Worm (Caenorhabditis elegans) whole organism, L4 larva: Measurements from ENCODE around the gene ztf-14.

Experiments
- D1046.2 ChIP-seq: fragments of 200-800 bp; sonication (Bioruptor generic); IDR thresholded peaks from 2 replicates; pipeline ENCODE4 v1.3.6; 2022; ENCODE audit warnings: missing genetic modification characterization, missing compliant biosample characterization
- F10B5.3 ChIP-seq: sonication (generic microtip); optimal IDR thresholded peaks from 2 replicates; lab custom pipeline; 2016; ENCODE audit warnings: mild to moderate bottlenecking, missing genetic modification characterization, missing compliant biosample characterization
- R02D3.7 ChIP-seq: fragments of 150-350 bp; sonication (generic microtip); optimal IDR thresholded peaks from 3 replicates; lab custom pipeline; 2014; ENCODE audit warnings: missing biosample characterization, missing genetic modification characterization
- T26A8.4 ChIP-seq: fragments of 200-800 bp; sonication (Bioruptor generic); IDR thresholded peaks from 2 replicates; pipeline ENCODE4 v1.3.6; 2022; ENCODE audit warnings: missing genetic modification characterization, missing compliant biosample characterization
- Y48G9A.11 ChIP-seq: fragments of 200-800 bp; sonication (Bioruptor generic); IDR thresholded peaks from 2 replicates; pipeline ENCODE4 v1.3.6; 2022; ENCODE audit warnings: missing genetic modification reagents, missing genetic modification characterization, missing compliant biosample characterization
- ama-1 ChIP-seq: fragments of 150-350 bp; optimal IDR thresholded peaks from 2 replicates; lab custom pipeline; 2014; ENCODE audit warnings: inconsistent platforms, mixed read lengths
- ceh-28 ChIP-seq: fragments of 150-350 bp; optimal IDR thresholded peaks from 2 replicates; lab custom pipeline; 2014; ENCODE audit warnings: missing biosample characterization, missing genetic modification reagents, missing genetic modification characterization
- ceh-82 ChIP-seq: sonication (generic microtip); optimal IDR thresholded peaks from 2 replicates; lab custom pipeline; 2017; ENCODE audit warnings: missing biosample characterization, missing genetic modification characterization
- daf-16 ChIP-seq, 3 experiments: sonication (generic microtip); optimal IDR thresholded peaks; 2 replicates each; lab custom pipeline; 2016 to 2017; ENCODE audit warnings: missing genetic modification characterization in 3 of 3, missing genetic modification reagents in 3 of 3, mild to moderate bottlenecking in 2 of 3, missing compliant biosample characterization in 2 of 3, missing biosample characterization in 1 of 3, moderate library complexity in 1 of 3
- dmd-9 ChIP-seq: fragments of 200-800 bp; sonication (Bioruptor generic); IDR thresholded peaks from 2 replicates; pipeline ENCODE4 v1.3.6; 2022; ENCODE audit warnings: missing genetic modification reagents, missing genetic modification characterization, missing compliant biosample characterization
- duxl-1 ChIP-seq: sonication (generic microtip); optimal IDR thresholded peaks from 2 replicates; lab custom pipeline; 2016; ENCODE audit warnings: mild to moderate bottlenecking, missing genetic modification characterization, moderate library complexity, missing compliant biosample characterization; ENCODE audit not compliant: poor library complexity
- egl-43 ChIP-seq: fragments of 200-800 bp; sonication (Bioruptor generic); IDR thresholded peaks from 2 replicates; pipeline ENCODE4 v1.3.6; 2022; ENCODE audit warnings: missing genetic modification reagents, missing genetic modification characterization, missing compliant biosample characterization
- fkh-10 ChIP-seq: fragments of 150-350 bp; optimal IDR thresholded peaks from 2 replicates; lab custom pipeline; 2014; ENCODE audit warnings: missing biosample characterization, missing genetic modification reagents, missing genetic modification characterization
- hlh-11 ChIP-seq: fragments of 200-800 bp; sonication (Bioruptor generic); optimal IDR thresholded peaks from 2 replicates; lab custom pipeline; 2018; ENCODE audit warnings: mild to moderate bottlenecking, missing genetic modification characterization, missing compliant biosample characterization
- hlh-30 ChIP-seq: sonication (generic microtip); optimal IDR thresholded peaks from 2 replicates; lab custom pipeline; 2017; ENCODE audit warnings: antibody characterized with exemption, mild to moderate bottlenecking, missing genetic modification characterization, missing compliant biosample characterization; ENCODE audit not compliant: insufficient read depth
- hmg-1.1 ChIP-seq: fragments of 200-800 bp; sonication (Bioruptor generic); IDR thresholded peaks from 2 replicates; pipeline ENCODE4 v1.3.6; 2022; ENCODE audit warnings: missing genetic modification reagents, missing genetic modification characterization, missing compliant biosample characterization
- lim-7 ChIP-seq: fragments of 200-800 bp; sonication (Bioruptor generic); IDR thresholded peaks from 2 replicates; pipeline ENCODE4 v1.3.6; 2022; ENCODE audit warnings: missing genetic modification characterization, missing compliant biosample characterization
- lin-1 ChIP-seq: fragments of 200-800 bp; sonication (Bioruptor generic); IDR thresholded peaks from 2 replicates; pipeline ENCODE4 v1.3.6; 2022; ENCODE audit warnings: missing genetic modification reagents, missing genetic modification characterization, missing compliant biosample characterization
- lin-29 ChIP-seq: fragments of 200-800 bp; sonication (Bioruptor generic); IDR thresholded peaks from 2 replicates; pipeline ENCODE4 v1.3.6; 2022; ENCODE audit warnings: missing genetic modification reagents, missing genetic modification characterization, missing compliant biosample characterization
- lin-39 ChIP-seq: fragments of 150-350 bp; optimal IDR thresholded peaks from 2 replicates; lab custom pipeline; 2014; ENCODE audit warnings: missing biosample characterization, missing genetic modification reagents, missing genetic modification characterization
- lsy-2 ChIP-seq, 2 experiments: fragments of 150-350 bp in 1 of 2; sonication (generic microtip) in 1 of 2; optimal IDR thresholded peaks; 2 replicates each; lab custom pipeline; 2014 to 2017; ENCODE audit warnings: missing biosample characterization in 2 of 2, missing genetic modification characterization in 2 of 2
- madf-5 ChIP-seq, 2 experiments: fragments of 200-800 bp; sonication (Bioruptor generic); IDR thresholded peaks; 2 replicates each; pipeline ENCODE4 v1.3.6; 2022; ENCODE audit warnings: missing compliant biosample characterization in 2 of 2, missing genetic modification characterization in 2 of 2
- madf-9 ChIP-seq: fragments of 200-800 bp; sonication (Bioruptor generic); conservative IDR thresholded peaks from 2 replicates; pipeline ENCODE4 v1.3.6; 2022; ENCODE audit warnings: missing genetic modification reagents, missing genetic modification characterization, missing compliant biosample characterization
- mdl-1 ChIP-seq, 2 experiments: fragments of 150-350 bp in 1 of 2; sonication (generic microtip) in 1 of 2; optimal IDR thresholded peaks; 2 replicates each; lab custom pipeline; 2014 to 2017; ENCODE audit warnings: missing biosample characterization in 2 of 2, missing genetic modification characterization in 2 of 2
- mep-1 ChIP-seq: fragments of 150-350 bp; sonication (generic microtip); optimal IDR thresholded peaks from 3 replicates; lab custom pipeline; 2014; ENCODE audit warnings: missing biosample characterization, missing genetic modification characterization
- mes-2 ChIP-seq: sonication (generic microtip); optimal IDR thresholded peaks from 2 replicates; lab custom pipeline; 2016; ENCODE audit warnings: missing genotype, mild to moderate bottlenecking, missing genetic modification characterization, missing compliant biosample characterization; ENCODE audit not compliant: poor library complexity, severe bottlenecking
- mxl-3 ChIP-seq: fragments of 200-800 bp; sonication (Bioruptor generic); optimal IDR thresholded peaks from 2 replicates; lab custom pipeline; 2018; ENCODE audit warnings: mild to moderate bottlenecking, missing genetic modification characterization, missing compliant biosample characterization
- nhr-6 ChIP-seq: fragments of 150-350 bp; optimal IDR thresholded peaks from 2 replicates; lab custom pipeline; 2014; ENCODE audit warnings: missing biosample characterization, missing genetic modification characterization
- nhr-77 ChIP-seq: fragments of 150-350 bp; optimal IDR thresholded peaks from 2 replicates; lab custom pipeline; 2014; ENCODE audit warnings: missing biosample characterization, missing genetic modification characterization
- pha-4 ChIP-seq, 2 experiments: fragments of 150-350 bp in 1 of 2; fragments of 200-800 bp in 1 of 2; sonication (Bioruptor generic) in 1 of 2; IDR thresholded peaks in 1 of 2; optimal IDR thresholded peaks in 1 of 2; 2 replicates each; pipeline versions ENCODE4 v1.3.6 to Lab custom; 2014 to 2022; ENCODE audit warnings: missing genetic modification characterization in 2 of 2, missing genetic modification reagents in 2 of 2, missing biosample characterization in 1 of 2, missing compliant biosample characterization in 1 of 2
- rbr-2 ChIP-seq: sonication (generic microtip); optimal IDR thresholded peaks from 2 replicates; lab custom pipeline; 2016; ENCODE audit warnings: missing genotype, missing genetic modification characterization, missing compliant biosample characterization
- saeg-2 ChIP-seq: fragments of 200-800 bp; sonication (Bioruptor generic); IDR thresholded peaks from 2 replicates; pipeline ENCODE4 v1.3.6; 2022; ENCODE audit warnings: missing genetic modification reagents, missing genetic modification characterization, missing compliant biosample characterization
- sdz-12 ChIP-seq: fragments of 200-800 bp; sonication (Bioruptor generic); optimal IDR thresholded peaks from 2 replicates; lab custom pipeline; 2018; ENCODE audit warnings: mild to moderate bottlenecking, missing genetic modification characterization, missing compliant biosample characterization
- set-16 ChIP-seq: fragments of 200-800 bp; sonication (Bioruptor generic); IDR thresholded peaks from 2 replicates; pipeline ENCODE4 v1.3.6; 2022; ENCODE audit warnings: missing genetic modification reagents, missing genetic modification characterization, missing compliant biosample characterization
- snpc-1.2 ChIP-seq: fragments of 200-800 bp; sonication (Bioruptor generic); IDR thresholded peaks from 2 replicates; pipeline ENCODE4 v1.3.6; 2022; ENCODE audit warnings: missing genetic modification reagents, missing genetic modification characterization, missing compliant biosample characterization
- tag-97 ChIP-seq: fragments of 200-800 bp; sonication (Bioruptor generic); IDR thresholded peaks from 2 replicates; pipeline ENCODE4 v1.3.6; 2022; ENCODE audit warnings: missing genetic modification characterization, missing compliant biosample characterization
- zfp-2 ChIP-seq: sonication (generic microtip); optimal IDR thresholded peaks from 2 replicates; lab custom pipeline; 2016; ENCODE audit warnings: mild to moderate bottlenecking, missing genetic modification characterization, missing compliant biosample characterization
- zfp-3 ChIP-seq: fragments of 200-800 bp; sonication (Bioruptor generic); conservative IDR thresholded peaks from 2 replicates; pipeline ENCODE4 v1.3.6; 2022; ENCODE audit warnings: missing genetic modification reagents, missing genetic modification characterization, missing compliant biosample characterization
- ztf-7 ChIP-seq: fragments of 150-350 bp; optimal IDR thresholded peaks from 2 replicates; lab custom pipeline; 2014; ENCODE audit warnings: missing biosample characterization, missing genetic modification characterization

Gene ztf-14

DNA sequence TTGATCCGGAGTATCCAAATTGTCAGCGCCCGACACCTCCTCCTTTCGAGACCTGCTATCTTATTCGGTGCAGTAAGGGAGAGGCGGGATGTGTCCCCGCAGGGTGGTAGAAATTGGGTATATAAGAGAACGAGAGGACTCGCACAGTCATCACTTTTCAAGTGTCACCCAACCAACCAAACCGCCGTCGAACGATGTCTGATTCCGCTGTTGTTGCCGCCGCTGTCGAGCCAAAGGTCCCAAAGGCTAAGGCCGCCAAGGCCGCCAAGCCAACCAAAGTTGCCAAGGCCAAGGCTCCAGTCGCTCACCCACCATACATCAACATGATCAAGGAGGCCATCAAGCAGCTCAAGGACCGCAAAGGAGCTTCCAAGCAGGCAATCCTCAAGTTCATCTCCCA is 5.9 kb upstream of the ztf-14 start, which contains the start of gene his-24 (continued):
- no peak for TF ChIP-seq daf-16 (GFP tag; optimal IDR thresholded peaks at IDR 0.05; lab: Kevin White, UChicago)
- TF ChIP-seq daf-16 (tag; optimal IDR thresholded peaks at IDR 0.05; lab: Kevin White, UChicago) = peak; percentile 29
- no peak for TF ChIP-seq ceh-28 (tag; lab: Kevin White, UChicago)
- TF ChIP-seq fkh-10 (GFP tag; lab: Kevin White, UChicago) = peak; percentile 6
- no peak for TF ChIP-seq zfp-3 (GFP tag; lab: Robert Waterston, UW)
- TF ChIP-seq tag-97 (GFP tag; lab: Robert Waterston, UW) = no peak
- peak; percentile 79 for TF ChIP-seq hmg-1.1 (GFP tag; lab: Robert Waterston, UW)
- TF ChIP-seq D1046.2 (GFP tag; lab: Robert Waterston, UW) = 0 out of 2 replicates have a peak, but pooled peaks have one; percentile 53
- TF ChIP-seq sdz-12 (GFP tag; lab: Kevin White, UChicago) = no peak
- no peak for TF ChIP-seq F10B5.3
- peak; percentile 71 for TF ChIP-seq hlh-30 (tag; lab: Kevin White, UChicago)
- peak; percentile 83 for TF ChIP-seq ama-1 (lab: Kevin White, UChicago)
- TF ChIP-seq lin-29 (GFP tag; lab: Robert Waterston, UW) = no peak
- TF ChIP-seq lin-39 (tag; lab: Kevin White, UChicago) = no peak
- TF ChIP-seq ceh-82 (tag; lab: Kevin White, UChicago) = no peak
- no peak for TF ChIP-seq saeg-2 (GFP tag; lab: Robert Waterston, UW)
- no peak for TF ChIP-seq zfp-2 (tag; lab: Kevin White, UChicago)
- TF ChIP-seq mxl-3 (GFP tag; lab: Kevin White, UChicago) = peak; percentile 56
- TF ChIP-seq pha-4 (GFP tag; IDR thresholded peaks at IDR 0.05; lab: Robert Waterston, UW) = peak; percentile 70
- TF ChIP-seq pha-4 (tag; optimal IDR thresholded peaks at IDR 0.05; lab: Kevin White, UChicago) = no peak
- no peak for TF ChIP-seq R02D3.7
- peak; percentile 85 for TF ChIP-seq nhr-6 (tag; lab: Kevin White, UChicago)
- TF ChIP-seq lin-1 (GFP tag; lab: Robert Waterston, UW) = no peak
- no peak for TF ChIP-seq lim-7 (GFP tag; lab: Robert Waterston, UW)
- TF ChIP-seq lsy-2 (tag; optimal IDR thresholded peaks at IDR 0.05; lab: Kevin White, UChicago) = peak in 1 of 2 experiments; percentile 70
- peak; percentile 70 for TF ChIP-seq hlh-11 (tag; lab: Kevin White, UChicago)
- peak; percentile 20 for TF ChIP-seq ztf-7 (tag; lab: Kevin White, UChicago)
- peak; percentile 59 for TF ChIP-seq rbr-2 (tag; lab: Kevin White, UChicago)

DNA sequence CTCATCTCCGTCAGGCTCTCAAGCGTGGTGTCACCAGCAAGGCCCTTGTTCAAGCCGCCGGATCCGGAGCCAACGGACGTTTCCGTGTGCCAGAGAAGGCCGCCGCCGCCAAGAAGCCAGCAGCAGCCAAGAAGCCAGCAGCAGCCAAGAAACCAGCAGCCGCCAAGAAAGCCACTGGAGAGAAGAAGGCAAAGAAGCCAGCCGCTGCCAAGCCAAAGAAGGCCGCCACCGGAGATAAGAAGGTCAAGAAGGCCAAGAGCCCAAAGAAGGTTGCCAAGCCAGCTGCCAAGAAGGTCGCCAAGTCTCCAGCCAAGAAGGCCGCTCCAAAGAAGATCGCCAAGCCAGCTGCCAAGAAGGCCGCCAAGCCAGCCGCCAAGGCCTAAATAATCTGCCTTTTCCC is 5.4 kb upstream of the ztf-14 start:
- TF ChIP-seq set-16 (GFP tag; lab: Robert Waterston, UW) (peak; percentile 96), egl-43 (peak; percentile 55; the same call in 1 of the 2 replicates), dmd-9 (GFP tag; lab: Robert Waterston, UW) (no peak), rbr-2 (tag; lab: Kevin White, UChicago) (no peak), madf-5 (GFP tag; IDR thresholded peaks at IDR 0.05; lab: Robert Waterston, UW) (0 out of 4 replicates have a peak, but pooled peaks of 1 of the 2 experiments have one; percentile 21)

DNA sequence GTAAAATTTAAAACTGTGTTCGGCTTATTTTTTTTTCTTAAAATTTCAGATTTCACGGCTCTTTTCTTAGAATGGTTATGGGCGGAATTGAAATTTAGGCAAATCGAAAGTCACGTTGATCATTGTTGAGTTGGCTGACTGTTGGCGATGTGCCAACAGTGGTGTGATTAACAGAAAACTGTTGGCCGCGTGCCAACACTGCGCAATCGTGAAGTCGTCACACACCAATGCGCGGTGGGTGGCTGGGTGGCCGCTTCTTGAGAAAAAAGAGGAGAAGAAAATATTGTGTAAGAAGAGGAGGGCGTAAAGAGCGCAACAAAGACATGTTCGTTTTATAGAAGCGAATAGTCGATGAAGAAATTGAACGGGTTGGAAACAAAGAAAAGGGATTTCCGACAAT is 4.8 kb upstream of the ztf-14 start:
- peak; percentile 27; the same call in 1 of the 2 replicates for TF ChIP-seq hmg-1.1 (GFP tag; lab: Robert Waterston, UW)
- TF ChIP-seq hlh-30 (tag; lab: Kevin White, UChicago) = peak; percentile 16
- no peak for TF ChIP-seq Y48G9A.11 (GFP tag; lab: Robert Waterston, UW)
- no peak for TF ChIP-seq daf-16 (GFP tag; optimal IDR thresholded peaks at IDR 0.05; lab: Kevin White, UChicago)
- peak; percentile 10 for TF ChIP-seq daf-16 (tag; optimal IDR thresholded peaks at IDR 0.05; lab: Kevin White, UChicago)
- TF ChIP-seq nhr-77 (tag; lab: Kevin White, UChicago) = no peak
- no peak for TF ChIP-seq T26A8.4 (GFP tag; lab: Robert Waterston, UW)
- peak; percentile 39 for TF ChIP-seq mep-1 (tag; lab: Kevin White, UChicago)
- TF ChIP-seq snpc-1.2 (GFP tag; lab: Robert Waterston, UW) = no peak
- TF ChIP-seq mdl-1 (tag; optimal IDR thresholded peaks at IDR 0.05; lab: Kevin White, UChicago) = peak in 1 of 2 experiments; percentile 9
- TF ChIP-seq mes-2 = peak; percentile 52
- TF ChIP-seq duxl-1 = no peak
- no peak for TF ChIP-seq ztf-7 (tag; lab: Kevin White, UChicago)
- TF ChIP-seq rbr-2 (tag; lab: Kevin White, UChicago) = peak; percentile 4
- peak; percentile 6 for TF ChIP-seq hlh-11 (tag; lab: Kevin White, UChicago)
- peak; percentile 86 for TF ChIP-seq ama-1 (lab: Kevin White, UChicago)
- TF ChIP-seq madf-9 (GFP tag; lab: Robert Waterston, UW) = no peak
